Fruit fly (Drosophila melanogaster) whole organism, embryonic: ENCODE data around the gene CG14258.
A peak's percentile ranks its signal among the peaks of the same experiment; 100 is the strongest.

Source experiments
- Adf1 ChIP-seq: fragments of 200-800 bp; sonication (Bioruptor generic); IDR thresholded peaks from 2 replicates; pipeline ENCODE4 v1.3.6; 2022; ENCODE audit warnings: missing biosample characterization, missing genetic modification characterization
- CG10565 ChIP-seq: fragments of 200-800 bp; sonication (Bioruptor generic); optimal IDR thresholded peaks from 3 replicates; lab custom pipeline; 2016; ENCODE audit warnings: missing biosample characterization, mild to moderate bottlenecking, missing genetic modification characterization
- CG12659 ChIP-seq: fragments of 200-800 bp; sonication (Bioruptor generic); optimal IDR thresholded peaks from 3 replicates; lab custom pipeline; 2017; ENCODE audit warnings: mild to moderate bottlenecking, missing biosample characterization, missing genetic modification reagents, missing genetic modification characterization
- CG16779 ChIP-seq: fragments of 200-800 bp; sonication (Bioruptor generic); IDR thresholded peaks from 2 replicates; pipeline ENCODE4 v1.3.6; 2022; ENCODE audit warnings: missing biosample characterization, missing genetic modification characterization
- CG17802 ChIP-seq: fragments of 200-800 bp; sonication (Bioruptor generic); optimal IDR thresholded peaks from 2 replicates; lab custom pipeline; 2018; ENCODE audit warnings: missing biosample characterization, mild to moderate bottlenecking, missing genetic modification characterization, moderate library complexity
- CG18011 ChIP-seq: fragments of 200-800 bp; sonication (Bioruptor generic); optimal IDR thresholded peaks from 2 replicates; lab custom pipeline; 2017; ENCODE audit warnings: missing biosample characterization, missing genetic modification characterization, mild to moderate bottlenecking, moderate library complexity, missing genotype
- CG18599 ChIP-seq: fragments of 200-800 bp; sonication (Bioruptor generic); optimal IDR thresholded peaks from 3 replicates; lab custom pipeline; 2017; ENCODE audit warnings: missing biosample characterization, missing genetic modification characterization, mild to moderate bottlenecking, moderate library complexity, missing genetic modification reagents
- CG2120 ChIP-seq: fragments of 200-800 bp; sonication (Bioruptor generic); optimal IDR thresholded peaks from 3 replicates; lab custom pipeline; 2016; ENCODE audit warnings: missing biosample characterization, missing genetic modification characterization
- CG2199 ChIP-seq: fragments of 200-800 bp; sonication (Bioruptor generic); IDR thresholded peaks from 3 replicates; pipeline ENCODE4 v1.3.6; 2022; ENCODE audit warnings: missing biosample characterization, missing genetic modification characterization
- CG3163 ChIP-seq: fragments of 200-800 bp; sonication (Bioruptor generic); optimal IDR thresholded peaks from 3 replicates; lab custom pipeline; 2016; ENCODE audit warnings: missing biosample characterization, missing genetic modification characterization
- CG32772 ChIP-seq: fragments of 200-800 bp; sonication (Bioruptor generic); IDR thresholded peaks from 2 replicates; pipeline ENCODE4 v1.3.6; 2022; ENCODE audit warnings: missing biosample characterization, missing genetic modification characterization
- CG3281 ChIP-seq: fragments of 200-800 bp; sonication (Bioruptor generic); optimal IDR thresholded peaks from 3 replicates; lab custom pipeline; 2017; ENCODE audit warnings: missing biosample characterization, mild to moderate bottlenecking, missing genetic modification characterization
- CG4360 ChIP-seq: fragments of 200-800 bp; sonication (Bioruptor generic); IDR thresholded peaks from 2 replicates; pipeline ENCODE4 v1.3.6; 2022; ENCODE audit warnings: missing biosample characterization, missing genetic modification characterization
- CG4424 ChIP-seq: fragments of 200-800 bp; sonication (Bioruptor generic); optimal IDR thresholded peaks from 3 replicates; lab custom pipeline; 2016; ENCODE audit warnings: missing biosample characterization, missing genetic modification characterization
- CG4730 ChIP-seq: fragments of 200-800 bp; sonication (Bioruptor generic); IDR thresholded peaks from 2 replicates; pipeline ENCODE4 v1.3.6; 2022; ENCODE audit warnings: missing biosample characterization, missing genetic modification characterization
- CG7963 ChIP-seq: fragments of 200-800 bp; sonication (Bioruptor generic); IDR thresholded peaks from 3 replicates; pipeline ENCODE4 v1.3.6; 2022; ENCODE audit warnings: missing biosample characterization, missing genetic modification characterization; ENCODE audit not compliant: partially characterized antibody
- CG8290 ChIP-seq, 3 experiments: fragments of 200-800 bp; sonication (Bioruptor generic); optimal IDR thresholded peaks; 2 replicates each; lab custom pipeline; 2016 to 2019; ENCODE audit warnings: missing biosample characterization in 3 of 3, missing genetic modification characterization in 3 of 3, mild to moderate bottlenecking in 2 of 3, moderate library complexity in 1 of 3
- CG9437 ChIP-seq: fragments of 200-800 bp; sonication (Bioruptor generic); optimal IDR thresholded peaks from 2 replicates; lab custom pipeline; 2018; ENCODE audit warnings: missing biosample characterization, mild to moderate bottlenecking, missing genetic modification characterization
- CG9727 ChIP-seq: fragments of 200-800 bp; sonication (Bioruptor generic); optimal IDR thresholded peaks from 3 replicates; lab custom pipeline; 2017; ENCODE audit warnings: missing biosample characterization, mild to moderate bottlenecking, missing genetic modification characterization
- CG9876 ChIP-seq: fragments of 200-800 bp; sonication (Bioruptor generic); optimal IDR thresholded peaks from 2 replicates; lab custom pipeline; 2016; ENCODE audit warnings: missing biosample characterization, missing genetic modification characterization
- Drgx ChIP-seq: fragments of 200-800 bp; sonication (Bioruptor generic); IDR thresholded peaks from 2 replicates; pipeline ENCODE4 v1.3.6; 2022; ENCODE audit warnings: missing biosample characterization, missing genetic modification characterization
- Fer1 ChIP-seq: fragments of 200-800 bp; sonication (Bioruptor generic); optimal IDR thresholded peaks from 2 replicates; lab custom pipeline; 2017; ENCODE audit warnings: missing biosample characterization, mild to moderate bottlenecking, missing genetic modification characterization
- HLH4C ChIP-seq: fragments of 200-800 bp; sonication (Bioruptor generic); IDR thresholded peaks from 3 replicates; pipeline ENCODE4 v1.3.6; 2022; ENCODE audit warnings: missing biosample characterization, missing genetic modification characterization; ENCODE audit not compliant: partially characterized antibody
- Hsf ChIP-seq: fragments of 200-800 bp; sonication (Bioruptor generic); optimal IDR thresholded peaks from 3 replicates; lab custom pipeline; 2016; ENCODE audit warnings: missing biosample characterization, missing genetic modification characterization
- Meics ChIP-seq: fragments of 200-800 bp; sonication (Bioruptor generic); optimal IDR thresholded peaks from 2 replicates; lab custom pipeline; 2017; ENCODE audit warnings: missing biosample characterization, mild to moderate bottlenecking, missing genetic modification characterization
- Mrtf ChIP-seq: fragments of 200-800 bp; sonication (Bioruptor generic); IDR thresholded peaks from 3 replicates; pipeline ENCODE4 v1.3.6; 2022; ENCODE audit warnings: missing biosample characterization, missing genetic modification characterization
- Ptx1 ChIP-seq: fragments of 200-800 bp; sonication (Bioruptor generic); IDR thresholded peaks from 2 replicates; pipeline ENCODE4 v1.3.6; 2022; ENCODE audit warnings: missing biosample characterization, missing genetic modification characterization
- Xbp1 ChIP-seq: fragments of 200-800 bp; sonication (Bioruptor generic); optimal IDR thresholded peaks from 3 replicates; lab custom pipeline; 2016; ENCODE audit warnings: missing biosample characterization, mild to moderate bottlenecking, missing genetic modification characterization
- corto ChIP-seq: fragments of 200-800 bp; sonication (Bioruptor generic); optimal IDR thresholded peaks from 2 replicates; lab custom pipeline; 2016; ENCODE audit warnings: missing biosample characterization, mild to moderate bottlenecking, missing genetic modification characterization, moderate library complexity
- cwo ChIP-seq: fragments of 200-800 bp; sonication (Bioruptor generic); optimal IDR thresholded peaks from 3 replicates; lab custom pipeline; 2017; ENCODE audit warnings: missing biosample characterization, missing genetic modification characterization, mild to moderate bottlenecking, moderate library complexity, missing genetic modification reagents
- esg ChIP-seq: fragments of 200-800 bp; sonication (Bioruptor generic); conservative IDR thresholded peaks from 2 replicates; pipeline ENCODE4 v1.3.6; 2022; ENCODE audit warnings: missing biosample characterization, missing genetic modification characterization
- gce ChIP-seq: fragments of 200-800 bp; sonication (Bioruptor generic); IDR thresholded peaks from 3 replicates; pipeline ENCODE4 v1.3.6; 2022; ENCODE audit warnings: missing biosample characterization, missing genetic modification characterization
- grn ChIP-seq: fragments of 200-800 bp; sonication (Bioruptor generic); optimal IDR thresholded peaks from 3 replicates; lab custom pipeline; 2017; ENCODE audit warnings: missing biosample characterization, missing genetic modification characterization
- hbn ChIP-seq: fragments of 200-800 bp; sonication (Bioruptor generic); IDR thresholded peaks from 2 replicates; pipeline ENCODE4 v1.3.6; 2022; ENCODE audit warnings: missing biosample characterization, missing genetic modification characterization; ENCODE audit not compliant: partially characterized antibody
- hkb ChIP-seq, 2 experiments: fragments of 200-800 bp in 1 of 2; fragments of >200 bp in 1 of 2; sonication (Bioruptor generic) in 1 of 2; IDR thresholded peaks in 1 of 2; optimal IDR thresholded peaks in 1 of 2; 2 replicates each; pipeline versions ENCODE4 v1.3.6 to Lab custom; 2017 to 2022; ENCODE audit warnings: missing biosample characterization in 1 of 2, missing genetic modification characterization in 1 of 2
- jumu ChIP-seq: fragments of 200-800 bp; sonication (Bioruptor generic); optimal IDR thresholded peaks from 3 replicates; lab custom pipeline; 2016; ENCODE audit warnings: missing biosample characterization, missing genetic modification characterization
- lab ChIP-seq: fragments of 200-800 bp; sonication (Bioruptor generic); optimal IDR thresholded peaks from 3 replicates; lab custom pipeline; 2017; ENCODE audit warnings: missing biosample characterization, missing genetic modification characterization, mild to moderate bottlenecking, moderate library complexity, missing genetic modification reagents
- lbe ChIP-seq: fragments of 200-800 bp; sonication (Bioruptor generic); optimal IDR thresholded peaks from 2 replicates; lab custom pipeline; 2016; ENCODE audit warnings: missing biosample characterization, mild to moderate bottlenecking, missing genetic modification characterization
- lmd ChIP-seq: fragments of 200-800 bp; sonication (Bioruptor generic); IDR thresholded peaks from 2 replicates; pipeline ENCODE4 v1.3.6; 2022; ENCODE audit warnings: missing biosample characterization, missing genetic modification characterization
- otp ChIP-seq: fragments of 200-800 bp; sonication (Bioruptor generic); IDR thresholded peaks from 3 replicates; pipeline ENCODE4, ENCODE4 v1.3.6; 2022; ENCODE audit warnings: missing biosample characterization, missing genetic modification characterization
- ranshi ChIP-seq: fragments of 200-800 bp; sonication (Bioruptor generic); IDR thresholded peaks from 2 replicates; pipeline ENCODE4 v1.3.6; 2022; ENCODE audit warnings: missing biosample characterization, missing genetic modification characterization
- sens ChIP-seq: fragments of 200-800 bp; sonication (Bioruptor generic); peaks from one replicate; lab custom pipeline; 2016; ENCODE audit warnings: missing biosample characterization, missing genetic modification characterization
- sens-2 ChIP-seq: fragments of 200-800 bp; sonication (Bioruptor generic); IDR thresholded peaks from 2 replicates; pipeline ENCODE4 v1.3.6; 2022; ENCODE audit warnings: missing biosample characterization, missing genetic modification characterization
- so ChIP-seq: fragments of 200-800 bp; sonication (Bioruptor generic); IDR thresholded peaks from 3 replicates; pipeline ENCODE4 v1.3.6; 2022; ENCODE audit warnings: missing biosample characterization, missing genetic modification characterization
- stc ChIP-seq: fragments of 200-800 bp; sonication (Bioruptor generic); IDR thresholded peaks from 2 replicates; pipeline ENCODE4 v1.3.6; 2022; ENCODE audit warnings: missing biosample characterization, missing genetic modification characterization
- trh ChIP-seq: fragments of 200-800 bp; sonication (Bioruptor generic); optimal IDR thresholded peaks from 2 replicates; lab custom pipeline; 2016; ENCODE audit warnings: missing biosample characterization, missing genetic modification characterization
- usp ChIP-seq: fragments of >200 bp; optimal IDR thresholded peaks from 2 replicates; lab custom pipeline; 2017; ENCODE audit warnings: missing biosample characterization, missing genetic modification characterization
- vvl ChIP-seq: fragments of 200-800 bp; sonication (Bioruptor generic); IDR thresholded peaks from 2 replicates; pipeline ENCODE4 v1.3.6; 2022; ENCODE audit warnings: missing biosample characterization, missing genetic modification characterization

CG14258 gene

DNA sequence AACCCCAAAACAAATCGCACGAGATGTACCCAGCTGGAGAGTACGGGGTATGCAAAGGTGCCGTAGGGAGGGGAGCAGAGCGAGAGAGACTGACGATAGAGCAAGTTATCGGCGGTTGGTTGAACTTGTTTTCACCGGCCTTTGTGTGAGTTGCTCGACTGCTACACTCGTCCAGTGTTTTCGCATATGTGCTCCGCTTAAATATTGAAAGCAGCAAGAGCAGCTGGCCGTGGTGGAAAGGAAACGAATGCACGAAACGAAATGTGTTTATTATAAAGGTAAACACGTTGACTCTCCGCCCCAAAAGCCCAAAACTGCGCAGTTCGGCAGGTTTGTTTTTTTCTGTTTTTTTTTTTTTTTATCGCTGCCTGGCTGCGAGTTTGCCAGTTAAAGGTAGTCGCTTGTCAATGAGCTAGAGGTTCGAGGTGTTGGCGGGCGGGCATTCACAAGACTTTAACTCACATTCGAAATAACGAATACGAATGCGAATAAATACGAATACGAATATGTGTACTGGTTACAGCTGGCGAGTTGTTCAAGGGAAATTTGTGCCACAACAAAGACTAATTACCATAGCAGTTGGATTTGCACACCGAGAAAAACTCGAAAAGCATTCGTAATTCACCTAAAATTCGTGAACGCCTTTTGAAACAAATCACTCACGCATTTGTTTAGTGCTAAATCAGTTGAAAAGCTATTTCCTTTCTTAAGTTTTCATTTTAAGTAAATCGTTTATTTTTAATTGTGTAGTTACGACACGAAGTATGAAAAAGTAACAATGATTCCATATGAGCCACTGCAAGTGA is 36.8 kb downstream of the CG14258 start:
- TF ChIP-seq CG9876 (GFP tag; lab: Kevin White, UChicago): no peak
- TF ChIP-seq lmd (GFP tag; lab: Robert Waterston, UW): peak; percentile 18; the same call in 1 of the 2 replicates
- TF ChIP-seq Adf1 (GFP tag; lab: Robert Waterston, UW): peak; percentile 57
- TF ChIP-seq CG9727 (GFP tag; lab: Kevin White, UChicago): peak; percentile 13
- TF ChIP-seq CG10565 (GFP tag; lab: Kevin White, UChicago): no peak
- TF ChIP-seq CG16779: no peak
- TF ChIP-seq CG12659 (GFP tag; lab: Kevin White, UChicago): peak; percentile 13
- TF ChIP-seq lab: peak; percentile 25
- 0 out of 3 replicates have a peak, but pooled peaks have one; percentile 9 for TF ChIP-seq Mrtf (GFP tag; lab: Robert Waterston, UW)
- peak; percentile 54 for TF ChIP-seq Meics (GFP tag; lab: Kevin White, UChicago)
- no peak for TF ChIP-seq CG9437 (GFP tag; lab: Kevin White, UChicago)
- TF ChIP-seq CG18011 (GFP tag; lab: Kevin White, UChicago): no peak
- TF ChIP-seq HLH4C (GFP tag; lab: Robert Waterston, UW): no peak
- no peak for TF ChIP-seq CG8290 (GFP tag; optimal IDR thresholded peaks at IDR 0.05; lab: Kevin White, UChicago)
- peak in 1 of 2 experiments; percentile 50 for TF ChIP-seq CG8290 (tag; optimal IDR thresholded peaks at IDR 0.05; lab: Kevin White, UChicago)
- peak; percentile 75 for TF ChIP-seq cwo (GFP tag; lab: Kevin White, UChicago)
- peak; percentile 32; the same call in 1 of the 2 replicates for TF ChIP-seq Ptx1 (GFP tag; lab: Robert Waterston, UW)
- no peak for TF ChIP-seq jumu
- peak; percentile 25 for TF ChIP-seq corto
- TF ChIP-seq CG4360 (GFP tag; lab: Robert Waterston, UW): no peak
- peak; percentile 33; the same call in 1 of the 2 replicates for TF ChIP-seq vvl
- TF ChIP-seq CG17802: no peak
- TF ChIP-seq so (GFP tag; lab: Robert Waterston, UW): peak; percentile 39; the same call in 1 of the 3 replicates
- TF ChIP-seq lbe (GFP tag; lab: Kevin White, UChicago): peak; percentile 45
- TF ChIP-seq usp (GFP tag; lab: Kevin White, UChicago): no peak
- TF ChIP-seq hkb (optimal IDR thresholded peaks at IDR 0.05; lab: Kevin White, UChicago): no peak
- TF ChIP-seq hkb (GFP tag; IDR thresholded peaks at IDR 0.05; lab: Robert Waterston, UW): peak; percentile 39; the same call in 1 of the 2 replicates
- TF ChIP-seq Fer1 (GFP tag; lab: Kevin White, UChicago): peak; percentile 17
- TF ChIP-seq Drgx: peak; percentile 74
- TF ChIP-seq CG3163 (GFP tag; lab: Kevin White, UChicago): peak; percentile 10
- TF ChIP-seq CG4424 (GFP tag; lab: Kevin White, UChicago): peak; percentile 13
- TF ChIP-seq trh (GFP tag; lab: Kevin White, UChicago): peak; percentile 10
- peak; percentile 76 for TF ChIP-seq sens (GFP tag; lab: Kevin White, UChicago)
- 0 out of 2 replicates have a peak, but pooled peaks have one; percentile 3 for TF ChIP-seq ranshi (GFP tag; lab: Robert Waterston, UW)
- TF ChIP-seq otp (GFP tag; lab: Robert Waterston, UW): no peak; the same call in 2 of the 3 replicates
- TF ChIP-seq Hsf (GFP tag; lab: Kevin White, UChicago): peak; percentile 6
- TF ChIP-seq CG7963 (GFP tag; lab: Robert Waterston, UW): no peak
- no peak for TF ChIP-seq hbn (GFP tag; lab: Robert Waterston, UW)
- peak; percentile 16 for TF ChIP-seq Xbp1 (GFP tag; lab: Kevin White, UChicago)
- TF ChIP-seq CG32772 (GFP tag; lab: Robert Waterston, UW): 0 out of 2 replicates have a peak, but pooled peaks have one; percentile 56
- TF ChIP-seq CG4730 (GFP tag; lab: Robert Waterston, UW): 0 out of 2 replicates have a peak, but pooled peaks have one; percentile 20
- peak; percentile 29 for TF ChIP-seq CG18599 (GFP tag; lab: Kevin White, UChicago)
- no peak; the same call in 1 of the 2 replicates for TF ChIP-seq sens-2 (GFP tag; lab: Robert Waterston, UW)
- TF ChIP-seq stc (GFP tag; lab: Robert Waterston, UW): peak; percentile 47; the same call in 1 of the 2 replicates
- TF ChIP-seq gce: no peak
- peak; percentile 35; the same call in 1 of the 2 replicates for TF ChIP-seq esg (GFP tag; lab: Robert Waterston, UW)
- TF ChIP-seq CG3281 (GFP tag; lab: Kevin White, UChicago): peak; percentile 47
- TF ChIP-seq grn (GFP tag; lab: Kevin White, UChicago): no peak
- TF ChIP-seq CG2199: no peak
- peak; percentile 64 for TF ChIP-seq CG2120 (GFP tag; lab: Kevin White, UChicago)
